Fruit fly (Drosophila melanogaster) whole organism, embryonic: Measurements from ENCODE around the gene Cdc6.

Experiments used
- Bteb2 ChIP-seq: fragments of 200-800 bp; sonication (Bioruptor generic); optimal IDR thresholded peaks from 2 replicates; lab custom pipeline; 2016; ENCODE audit warnings: missing biosample characterization, missing genetic modification characterization
- CG11456 ChIP-seq: fragments of 200-800 bp; sonication (Bioruptor generic); IDR thresholded peaks from 3 replicates; pipeline ENCODE4 v1.3.6; 2022; ENCODE audit warnings: missing biosample characterization, missing genetic modification characterization
- CG14860 ChIP-seq: fragments of 200-800 bp; sonication (Bioruptor generic); IDR thresholded peaks from 3 replicates; pipeline ENCODE4 v1.3.6; 2022; ENCODE audit warnings: missing biosample characterization, missing genetic modification characterization; ENCODE audit not compliant: partially characterized antibody
- CG15696 ChIP-seq: fragments of 200-800 bp; sonication (Bioruptor generic); optimal IDR thresholded peaks from 2 replicates; lab custom pipeline; 2019; ENCODE audit warnings: missing biosample characterization, mild to moderate bottlenecking, missing genetic modification characterization, moderate library complexity
- CG16863 ChIP-seq: fragments of 200-800 bp; sonication (Bioruptor generic); optimal IDR thresholded peaks from 3 replicates; lab custom pipeline; 2016; ENCODE audit warnings: missing biosample characterization, missing genetic modification characterization
- CG17361 ChIP-seq: fragments of 200-800 bp; sonication (Bioruptor generic); IDR thresholded peaks from 3 replicates; pipeline ENCODE4 v1.3.6; 2022; ENCODE audit warnings: missing biosample characterization, missing genetic modification characterization
- CG18262 ChIP-seq: fragments of 200-800 bp; optimal IDR thresholded peaks from 3 replicates; lab custom pipeline; 2019; ENCODE audit warnings: missing biosample characterization, mild to moderate bottlenecking, missing genetic modification characterization, moderate library complexity
- CG2202 ChIP-seq: fragments of 200-800 bp; sonication (Bioruptor generic); optimal IDR thresholded peaks from 2 replicates; lab custom pipeline; 2018; ENCODE audit warnings: missing biosample characterization, mild to moderate bottlenecking, missing genetic modification characterization
- CG30431 ChIP-seq: fragments of 200-800 bp; sonication (Bioruptor generic); optimal IDR thresholded peaks from 2 replicates; lab custom pipeline; 2017; ENCODE audit warnings: missing biosample characterization, missing genetic modification characterization
- CG31441 ChIP-seq: fragments of 200-800 bp; sonication (Bioruptor generic); IDR thresholded peaks from 2 replicates; pipeline ENCODE4 v1.3.6; 2022; ENCODE audit warnings: missing biosample characterization, missing genetic modification characterization
- CG33213 ChIP-seq: fragments of 200-800 bp; sonication (Bioruptor generic); optimal IDR thresholded peaks from 3 replicates; lab custom pipeline; 2016; ENCODE audit warnings: missing biosample characterization, missing genetic modification characterization
- CG34224 ChIP-seq: fragments of 200-800 bp; sonication (Bioruptor generic); IDR thresholded peaks from 3 replicates; pipeline ENCODE4 v1.3.6; 2022; ENCODE audit warnings: missing biosample characterization, missing genetic modification characterization; ENCODE audit not compliant: partially characterized antibody
- CG34376 ChIP-seq: fragments of 200-800 bp; sonication (Bioruptor generic); optimal IDR thresholded peaks from 2 replicates; lab custom pipeline; 2018; ENCODE audit warnings: missing biosample characterization, mild to moderate bottlenecking, missing genetic modification characterization
- CG3726 ChIP-seq: fragments of 200-800 bp; sonication (Bioruptor generic); IDR thresholded peaks from 3 replicates; pipeline ENCODE4, ENCODE4 v1.3.6; 2022; ENCODE audit warnings: missing biosample characterization, missing genetic modification characterization
- CG4730 ChIP-seq: fragments of 200-800 bp; sonication (Bioruptor generic); IDR thresholded peaks from 2 replicates; pipeline ENCODE4 v1.3.6; 2022; ENCODE audit warnings: missing biosample characterization, missing genetic modification characterization
- CG4854 ChIP-seq: fragments of 200-800 bp; sonication (Bioruptor generic); optimal IDR thresholded peaks from 2 replicates; lab custom pipeline; 2016; ENCODE audit warnings: missing biosample characterization, missing genetic modification characterization, inconsistent platforms
- CG6272 ChIP-seq: fragments of 200-800 bp; sonication (Bioruptor generic); IDR thresholded peaks from 2 replicates; pipeline ENCODE4 v1.3.6; 2022; ENCODE audit warnings: missing biosample characterization, missing genetic modification characterization
- CG6654 ChIP-seq: fragments of 200-800 bp; sonication (Bioruptor generic); optimal IDR thresholded peaks from 2 replicates; lab custom pipeline; 2017; ENCODE audit warnings: missing biosample characterization, mild to moderate bottlenecking, missing genetic modification characterization
- CG6791 ChIP-seq: fragments of 200-800 bp; sonication (Bioruptor generic); IDR thresholded peaks from 3 replicates; pipeline ENCODE4 v1.3.6; 2022; ENCODE audit warnings: missing biosample characterization, missing genetic modification characterization; ENCODE audit not compliant: partially characterized antibody
- CG7745 ChIP-seq: fragments of 200-800 bp; sonication (Bioruptor generic); optimal IDR thresholded peaks from 2 replicates; lab custom pipeline; 2018; ENCODE audit warnings: missing biosample characterization, mild to moderate bottlenecking, missing genetic modification characterization, moderate library complexity
- CG9932 ChIP-seq: fragments of 200-800 bp; sonication (Bioruptor generic); IDR thresholded peaks from 2 replicates; pipeline ENCODE4 v1.3.6; 2022; ENCODE audit warnings: missing biosample characterization, missing genetic modification characterization
- CkIIα-i1 ChIP-seq: fragments of 200-800 bp; sonication (Bioruptor generic); IDR thresholded peaks from 2 replicates; pipeline ENCODE4 v1.3.6; 2022; ENCODE audit warnings: missing biosample characterization, missing genetic modification characterization
- Dfd ChIP-seq, 2 experiments: fragments of >200 bp; optimal IDR thresholded peaks; 2 replicates each; lab custom pipeline; 2017; ENCODE audit warnings: missing biosample characterization in 2 of 2, missing genetic modification characterization in 2 of 2
- Hsf ChIP-seq: fragments of 200-800 bp; sonication (Bioruptor generic); optimal IDR thresholded peaks from 3 replicates; lab custom pipeline; 2016; ENCODE audit warnings: missing biosample characterization, missing genetic modification characterization
- Mad ChIP-seq: fragments of 200-800 bp; sonication (Bioruptor generic); optimal IDR thresholded peaks from 2 replicates; lab custom pipeline; 2016; ENCODE audit warnings: missing biosample characterization, missing genetic modification characterization
- Myb ChIP-seq: fragments of 200-800 bp; sonication (Bioruptor generic); optimal IDR thresholded peaks from 2 replicates; lab custom pipeline; 2016; ENCODE audit warnings: missing biosample characterization, missing genetic modification characterization
- NFAT ChIP-seq: fragments of 200-800 bp; sonication (Bioruptor generic); IDR thresholded peaks from 2 replicates; pipeline ENCODE4 v1.3.6; 2022; ENCODE audit warnings: missing biosample characterization, missing genetic modification characterization
- Rfx ChIP-seq: fragments of 200-800 bp; sonication (Bioruptor generic); IDR thresholded peaks from 2 replicates; pipeline ENCODE4 v1.3.6; 2022; ENCODE audit warnings: missing biosample characterization, missing genetic modification characterization
- Rx ChIP-seq: fragments of 200-800 bp; sonication (Bioruptor generic); IDR thresholded peaks from 2 replicates; pipeline ENCODE4 v1.3.6; 2022; ENCODE audit warnings: missing biosample characterization, missing genetic modification characterization
- Sox100B ChIP-seq: fragments of 200-800 bp; sonication (Bioruptor generic); optimal IDR thresholded peaks from 3 replicates; lab custom pipeline; 2018; ENCODE audit warnings: missing biosample characterization, mild to moderate bottlenecking, missing genetic modification characterization
- amos ChIP-seq: fragments of 200-800 bp; sonication (Bioruptor generic); IDR thresholded peaks from 2 replicates; pipeline ENCODE4 v1.3.6; 2022; ENCODE audit warnings: missing biosample characterization, missing genetic modification characterization; ENCODE audit not compliant: partially characterized antibody
- ci ChIP-seq: fragments of 200-800 bp; sonication (Bioruptor generic); IDR thresholded peaks from 3 replicates; pipeline ENCODE4 v1.3.6; 2022; ENCODE audit warnings: missing biosample characterization, missing genetic modification characterization
- danr ChIP-seq: fragments of 200-800 bp; sonication (Bioruptor generic); IDR thresholded peaks from 2 replicates; pipeline ENCODE4 v1.3.6; 2022; ENCODE audit warnings: missing biosample characterization, missing genetic modification characterization
- fd64A ChIP-seq: fragments of 200-800 bp; sonication (Bioruptor generic); optimal IDR thresholded peaks from 3 replicates; lab custom pipeline; 2018; ENCODE audit warnings: missing biosample characterization, mild to moderate bottlenecking, missing genetic modification characterization
- fru ChIP-seq: fragments of >200 bp; optimal IDR thresholded peaks from 2 replicates; lab custom pipeline; 2017
- gro ChIP-seq: fragments of 200-800 bp; sonication (Bioruptor generic); optimal IDR thresholded peaks from 2 replicates; lab custom pipeline; 2016; ENCODE audit warnings: missing biosample characterization, missing genetic modification characterization
- ham ChIP-seq: fragments of 200-800 bp; sonication (Bioruptor generic); IDR thresholded peaks from 2 replicates; pipeline ENCODE4 v1.3.6; 2022; ENCODE audit warnings: missing biosample characterization, missing genetic modification characterization
- hth ChIP-seq: fragments of >200 bp; optimal IDR thresholded peaks from 2 replicates; lab custom pipeline; 2017; ENCODE audit warnings: inconsistent platforms
- knrl ChIP-seq: fragments of 200-800 bp; sonication (Bioruptor generic); IDR thresholded peaks from 3 replicates; pipeline ENCODE4 v1.3.6; 2022; ENCODE audit warnings: missing biosample characterization, missing genetic modification characterization; ENCODE audit not compliant: partially characterized antibody
- lmd ChIP-seq: fragments of 200-800 bp; sonication (Bioruptor generic); IDR thresholded peaks from 2 replicates; pipeline ENCODE4 v1.3.6; 2022; ENCODE audit warnings: missing biosample characterization, missing genetic modification characterization
- maf-S ChIP-seq: fragments of 200-800 bp; sonication (Bioruptor generic); optimal IDR thresholded peaks from 2 replicates; lab custom pipeline; 2016; ENCODE audit warnings: missing biosample characterization, missing genetic modification characterization
- oc ChIP-seq: fragments of 200-800 bp; sonication (Bioruptor generic); optimal IDR thresholded peaks from 2 replicates; lab custom pipeline; 2018; ENCODE audit warnings: missing biosample characterization, mild to moderate bottlenecking, missing genetic modification characterization, moderate library complexity
- odd ChIP-seq: fragments of 200-800 bp; sonication (Bioruptor generic); optimal IDR thresholded peaks from 2 replicates; lab custom pipeline; 2017; ENCODE audit warnings: missing biosample characterization, mild to moderate bottlenecking, missing genetic modification characterization
- scrt ChIP-seq: fragments of 200-800 bp; sonication (Bioruptor generic); optimal IDR thresholded peaks from 2 replicates; lab custom pipeline; 2018; ENCODE audit warnings: missing biosample characterization, mild to moderate bottlenecking, missing genetic modification characterization, moderate library complexity
- sens ChIP-seq: fragments of 200-800 bp; sonication (Bioruptor generic); peaks from one replicate; lab custom pipeline; 2016; ENCODE audit warnings: missing biosample characterization, missing genetic modification characterization
- sr ChIP-seq: fragments of 200-800 bp; sonication (Bioruptor generic); IDR thresholded peaks from 3 replicates; pipeline ENCODE4 v1.3.6; 2022; ENCODE audit warnings: missing biosample characterization, missing genetic modification characterization
- ssp ChIP-seq: fragments of 200-800 bp; sonication (Bioruptor generic); IDR thresholded peaks from 2 replicates; pipeline ENCODE4 v1.3.6; 2022; ENCODE audit warnings: missing biosample characterization, missing genetic modification characterization
- tgo ChIP-seq: fragments of 200-800 bp; sonication (Bioruptor generic); IDR thresholded peaks from 3 replicates; pipeline ENCODE4 v1.3.6; 2022; ENCODE audit warnings: missing biosample characterization, missing genetic modification characterization
- trh ChIP-seq: fragments of 200-800 bp; sonication (Bioruptor generic); optimal IDR thresholded peaks from 2 replicates; lab custom pipeline; 2016; ENCODE audit warnings: missing biosample characterization, missing genetic modification characterization
- yki ChIP-seq: fragments of >200 bp; optimal IDR thresholded peaks from 3 replicates; lab custom pipeline; 2018
- zfh1 ChIP-seq: fragments of 200-800 bp; sonication (Bioruptor generic); IDR thresholded peaks from 3 replicates; pipeline ENCODE4 v1.3.6; 2022; ENCODE audit warnings: missing biosample characterization, missing genetic modification characterization

Cdc6 gene

dm6 chr3L:8600752-8601433 is 33.0 kb downstream of the Cdc6 start, which contains the start of the genes Nelf-E and RpL14 (continued):
- TF ChIP-seq Hsf (GFP tag; lab: Kevin White, UChicago) (peak; percentile 93), Rfx (peak; percentile 98), fru (lab: Kevin White, UChicago) (no peak), ham (peak; percentile 84), CG16863 (GFP tag; lab: Kevin White, UChicago) (peak; percentile 92), amos (GFP tag; lab: Robert Waterston, UW) (peak; percentile 60), CG34376 (GFP tag; lab: Kevin White, UChicago) (peak; percentile 98), CG33213 (GFP tag; lab: Kevin White, UChicago) (peak; percentile 98), Myb (GFP tag; lab: Kevin White, UChicago) (peak; percentile 87), CG30431 (peak; percentile 81), CG4854 (no peak), oc (peak; percentile 93), CG34224 (GFP tag; lab: Robert Waterston, UW) (0 out of 3 replicates have a peak, but pooled peaks have one; percentile 49), CG6654 (GFP tag; lab: Kevin White, UChicago) (peak; percentile 79), yki (lab: Kevin White, UChicago) (no peak), danr (GFP tag; lab: Robert Waterston, UW) (peak; percentile 69), CG17361 (GFP tag; lab: Robert Waterston, UW) (peak; percentile 12; the same call in 1 of the 3 replicates), CG7745 (tag; lab: Kevin White, UChicago) (peak; percentile 41), CkIIα-i1 (GFP tag; lab: Robert Waterston, UW) (0 out of 2 replicates have a peak, but pooled peaks have one; percentile 29), ssp (GFP tag; lab: Robert Waterston, UW) (peak; percentile 84), zfh1 (GFP tag; lab: Robert Waterston, UW) (peak; percentile 96), CG6791 (GFP tag; lab: Robert Waterston, UW) (no peak), sr (GFP tag; lab: Robert Waterston, UW) (peak; percentile 93), CG18262 (tag; lab: Kevin White, UChicago) (peak; percentile 84), Bteb2 (peak; percentile 96), CG11456 (GFP tag; lab: Robert Waterston, UW) (peak; percentile 97), CG15696 (tag; lab: Kevin White, UChicago) (peak; percentile 69), tgo (GFP tag; lab: Robert Waterston, UW) (peak; percentile 90), odd (GFP tag; lab: Kevin White, UChicago) (peak; percentile 95), scrt (GFP tag; lab: Kevin White, UChicago) (peak; percentile 93), trh (peak; percentile 95), maf-S (GFP tag; lab: Kevin White, UChicago) (peak; percentile 94), CG6272 (GFP tag; lab: Robert Waterston, UW) (peak; percentile 85), Dfd (GFP tag; optimal IDR thresholded peaks at IDR 0.05; lab: Kevin White, UChicago) (no peak), sens (GFP tag; lab: Kevin White, UChicago) (peak; percentile 99), CG9932 (peak; percentile 95), CG3726 (GFP tag; lab: Robert Waterston, UW) (peak; percentile 39; the same call in 1 of the 3 replicates), fd64A (GFP tag; lab: Kevin White, UChicago) (peak; percentile 95), CG14860 (GFP tag; lab: Robert Waterston, UW) (0 out of 3 replicates have a peak, but pooled peaks have one; percentile 20), knrl (peak; percentile 59; the same call in 2 of the 3 replicates), Sox100B (GFP tag; lab: Kevin White, UChicago) (no peak), gro (GFP tag; lab: Kevin White, UChicago) (peak; percentile 97), CG31441 (peak; percentile 94), Mad (GFP tag; lab: Kevin White, UChicago) (peak; percentile 96), CG2202 (tag; lab: Kevin White, UChicago) (peak; percentile 93), NFAT (GFP tag; lab: Robert Waterston, UW) (peak; percentile 97), Rx (peak; percentile 92), hth (lab: Kevin White, UChicago) (no peak), CG4730 (GFP tag; lab: Robert Waterston, UW) (peak; percentile 82), ci (GFP tag; lab: Robert Waterston, UW) (peak; percentile 99), lmd (GFP tag; lab: Robert Waterston, UW) (peak; percentile 87)
